Worm (Caenorhabditis elegans): ENCODE measurements around the gene nhr-172.

DNA sequence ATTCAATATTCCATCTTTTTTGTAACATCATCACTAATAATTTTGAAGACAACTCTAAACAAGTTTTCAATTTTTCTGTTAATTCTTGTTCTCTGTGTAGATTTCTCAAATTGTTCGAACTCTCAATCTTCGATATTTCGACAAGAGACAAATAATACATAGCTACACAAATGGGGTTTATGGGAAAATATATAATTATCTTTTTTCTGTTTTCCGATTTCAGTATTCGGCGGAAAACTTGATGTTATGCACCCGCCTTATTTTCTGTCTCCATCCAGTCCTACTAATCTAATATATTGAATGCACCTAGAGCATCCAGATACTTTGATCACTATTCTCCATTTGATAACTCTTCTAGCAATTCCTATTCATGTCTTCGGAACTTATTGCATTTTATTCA is 30.2 kb downstream of the nhr-172 start, which contains the start of gene srh-268:
- TF ChIP-seq aly-1 (tag; optimal IDR thresholded peaks at IDR 0.05) (no peak), ama-1 (optimal IDR thresholded peaks at IDR 0.05) (no peak), hmbx-1 (tag; optimal IDR thresholded peaks at IDR 0.05) (no peak)
